Worm (Caenorhabditis elegans) whole organism, young adult: ENCODE measurements around the gene F49H6.17.

ENCODE experiments used
- B0019.2 ChIP-seq: fragments of 200-800 bp; sonication (Bioruptor generic); conservative IDR thresholded peaks from 2 replicates; pipeline ENCODE4 v1.3.6; 2022; ENCODE audit warnings: missing genetic modification reagents, missing genetic modification characterization, missing compliant biosample characterization
- B0035.1 ChIP-seq: sonication (generic microtip); optimal IDR thresholded peaks from 2 replicates; lab custom pipeline; 2016; ENCODE audit warnings: missing genetic modification characterization, mild to moderate bottlenecking, missing compliant biosample characterization, missing genotype, missing genetic modification reagents
- B0336.3 ChIP-seq: fragments of 200-800 bp; sonication (Bioruptor generic); IDR thresholded peaks from 2 replicates; pipeline ENCODE4 v1.3.6; 2022; ENCODE audit warnings: missing genetic modification characterization, missing compliant biosample characterization
- C17E4.6 ChIP-seq: fragments of 200-800 bp; sonication (Bioruptor generic); IDR thresholded peaks from 2 replicates; pipeline ENCODE4 v1.3.6; 2022; ENCODE audit warnings: missing genetic modification reagents, missing genetic modification characterization, missing compliant biosample characterization
- F10E7.11 ChIP-seq: sonication (generic microtip); optimal IDR thresholded peaks from 2 replicates; lab custom pipeline; 2017; ENCODE audit warnings: mild to moderate bottlenecking, missing genetic modification characterization, moderate library complexity, missing compliant biosample characterization
- F22D6.2 ChIP-seq: sonication (generic microtip); optimal IDR thresholded peaks from 2 replicates; lab custom pipeline; 2016; ENCODE audit warnings: mild to moderate bottlenecking, missing genetic modification characterization, missing compliant biosample characterization
- F23B12.7 ChIP-seq: sonication (generic microtip); optimal IDR thresholded peaks from 2 replicates; lab custom pipeline; 2017; ENCODE audit warnings: missing genetic modification characterization, mild to moderate bottlenecking, missing compliant biosample characterization, antibody characterized with exemption, moderate library complexity; ENCODE audit not compliant: insufficient read depth
- K12H6.12 ChIP-seq: fragments of 200-800 bp; sonication (Bioruptor generic); optimal IDR thresholded peaks from 2 replicates; lab custom pipeline; 2018; ENCODE audit warnings: mild to moderate bottlenecking, missing genetic modification characterization, missing compliant biosample characterization
- Y53F4B.3 ChIP-seq: fragments of 200-800 bp; sonication (Bioruptor generic); IDR thresholded peaks from 2 replicates; pipeline ENCODE4 v1.3.6; 2022; ENCODE audit warnings: missing genetic modification reagents, missing genetic modification characterization, missing compliant biosample characterization
- Y53G8AR.9 ChIP-seq: fragments of 200-800 bp; sonication (Bioruptor generic); conservative IDR thresholded peaks from 2 replicates; pipeline ENCODE4 v1.3.6; 2022; ENCODE audit warnings: missing genetic modification reagents, missing genetic modification characterization, missing compliant biosample characterization
- Y79H2A.3 ChIP-seq: fragments of 200-800 bp; sonication (Bioruptor generic); conservative IDR thresholded peaks from 2 replicates; pipeline ENCODE4 v1.3.6; 2022; ENCODE audit warnings: missing genetic modification reagents, missing genetic modification characterization, missing compliant biosample characterization
- ZK185.1 ChIP-seq: sonication (generic microtip); optimal IDR thresholded peaks from 2 replicates; lab custom pipeline; 2016; ENCODE audit warnings: mild to moderate bottlenecking, missing genetic modification characterization, missing compliant biosample characterization; ENCODE audit not compliant: poor library complexity, severe bottlenecking
- ama-1 ChIP-seq, 3 experiments: fragments of 150-350 bp in 1 of 3; sonication (generic microtip) in 2 of 3; optimal IDR thresholded peaks; 2 replicates each; lab custom pipeline; 2014 to 2018; ENCODE audit warnings: missing biosample characterization in 2 of 3, missing genetic modification characterization in 2 of 3, missing genetic modification reagents in 2 of 3
- aptf-2 ChIP-seq: fragments of 200-800 bp; sonication (Bioruptor generic); conservative IDR thresholded peaks from 2 replicates; pipeline ENCODE4 v1.3.6; 2022; ENCODE audit warnings: missing genetic modification reagents, missing genetic modification characterization, missing compliant biosample characterization
- aptf-3 ChIP-seq: fragments of 200-800 bp; sonication (Bioruptor generic); IDR thresholded peaks from 2 replicates; pipeline ENCODE4 v1.3.6; 2022; ENCODE audit warnings: missing genetic modification characterization, missing compliant biosample characterization
- athp-1 ChIP-seq: sonication (generic microtip); optimal IDR thresholded peaks from 2 replicates; lab custom pipeline; 2017; ENCODE audit warnings: mild to moderate bottlenecking, missing genetic modification characterization, missing compliant biosample characterization
- attf-3 ChIP-seq: fragments of 200-800 bp; sonication (Bioruptor generic); conservative IDR thresholded peaks from 2 replicates; pipeline ENCODE4 v1.3.6; 2022; ENCODE audit warnings: missing genetic modification reagents, missing genetic modification characterization, missing compliant biosample characterization
- bed-2 ChIP-seq: fragments of 200-800 bp; sonication (Bioruptor generic); IDR thresholded peaks from 2 replicates; pipeline ENCODE4 v1.3.6; 2022; ENCODE audit warnings: missing genetic modification reagents, missing genetic modification characterization, missing compliant biosample characterization
- ccch-3 ChIP-seq: fragments of 200-800 bp; sonication (Bioruptor generic); optimal IDR thresholded peaks from 2 replicates; lab custom pipeline; 2018; ENCODE audit warnings: mild to moderate bottlenecking, missing genetic modification characterization, missing compliant biosample characterization
- ceh-100 ChIP-seq: fragments of 200-800 bp; sonication (Bioruptor generic); IDR thresholded peaks from 2 replicates; pipeline ENCODE4 v1.3.6; 2022; ENCODE audit warnings: missing genetic modification reagents, missing genetic modification characterization, missing compliant biosample characterization
- egl-18 ChIP-seq: fragments of 200-800 bp; sonication (Bioruptor generic); IDR thresholded peaks from 2 replicates; pipeline ENCODE4 v1.3.6; 2022; ENCODE audit warnings: missing genetic modification reagents, missing genetic modification characterization, missing compliant biosample characterization
- fkh-3 ChIP-seq: sonication (generic microtip); optimal IDR thresholded peaks from 2 replicates; lab custom pipeline; 2016; ENCODE audit warnings: mild to moderate bottlenecking, missing genetic modification characterization, missing compliant biosample characterization
- lag-1 ChIP-seq: fragments of 200-800 bp; sonication (Bioruptor generic); IDR thresholded peaks from 2 replicates; pipeline ENCODE4 v1.3.6; 2022; ENCODE audit warnings: missing genetic modification reagents, missing genetic modification characterization, missing compliant biosample characterization
- let-526 ChIP-seq: fragments of 200-800 bp; sonication (Bioruptor generic); IDR thresholded peaks from 2 replicates; pipeline ENCODE4 v1.3.6; 2022; ENCODE audit warnings: missing genetic modification reagents, missing genetic modification characterization, missing compliant biosample characterization
- lin-54 ChIP-seq: fragments of 200-800 bp; sonication (Bioruptor generic); optimal IDR thresholded peaks from 2 replicates; lab custom pipeline; 2018; ENCODE audit warnings: mild to moderate bottlenecking, missing genetic modification characterization, missing compliant biosample characterization
- lir-1 ChIP-seq: fragments of 200-800 bp; sonication (Bioruptor generic); conservative IDR thresholded peaks from 2 replicates; pipeline ENCODE4 v1.3.6; 2022; ENCODE audit warnings: missing genetic modification reagents, missing genetic modification characterization, missing compliant biosample characterization
- lsl-1 ChIP-seq: fragments of 200-800 bp; sonication (Bioruptor generic); optimal IDR thresholded peaks from 2 replicates; lab custom pipeline; 2018; ENCODE audit warnings: mild to moderate bottlenecking, missing genetic modification characterization, moderate library complexity, missing compliant biosample characterization
- lsy-27 ChIP-seq: sonication (generic microtip); optimal IDR thresholded peaks from 2 replicates; lab custom pipeline; 2017; ENCODE audit warnings: missing genetic modification characterization, mild to moderate bottlenecking, missing compliant biosample characterization, antibody characterized with exemption, missing genotype, borderline replicate concordance; ENCODE audit not compliant: insufficient read depth
- madf-6 ChIP-seq: fragments of 200-800 bp; sonication (Bioruptor generic); IDR thresholded peaks from 2 replicates; pipeline ENCODE4 v1.3.6; 2022; ENCODE audit warnings: missing genetic modification reagents, missing genetic modification characterization, missing compliant biosample characterization
- mxl-1 ChIP-seq: sonication (generic microtip); optimal IDR thresholded peaks from 2 replicates; lab custom pipeline; 2016; ENCODE audit warnings: missing genetic modification characterization, missing compliant biosample characterization
- nfya-1 ChIP-seq: sonication (generic microtip); optimal IDR thresholded peaks from 2 replicates; lab custom pipeline; 2017; ENCODE audit warnings: antibody characterized with exemption, missing compliant biosample characterization, missing genetic modification characterization, borderline replicate concordance; ENCODE audit not compliant: insufficient read depth
- nfya-2 ChIP-seq: fragments of 200-800 bp; sonication (Bioruptor generic); IDR thresholded peaks from 2 replicates; pipeline ENCODE4 v1.3.6; 2022; ENCODE audit warnings: missing genetic modification reagents, missing genetic modification characterization, missing compliant biosample characterization
- nhr-120 ChIP-seq: fragments of 200-800 bp; sonication (Bioruptor generic); IDR thresholded peaks from 2 replicates; pipeline ENCODE4 v1.3.6; 2022; ENCODE audit warnings: missing genetic modification characterization, missing compliant biosample characterization
- unc-130 ChIP-seq: sonication (generic microtip); optimal IDR thresholded peaks from 2 replicates; lab custom pipeline; 2016; ENCODE audit warnings: missing genetic modification reagents, missing genetic modification characterization, missing compliant biosample characterization
- xnd-1 ChIP-seq: sonication (generic microtip); optimal IDR thresholded peaks from 2 replicates; lab custom pipeline; 2016; ENCODE audit warnings: missing genotype, missing genetic modification reagents, missing genetic modification characterization, missing compliant biosample characterization
- zim-3 ChIP-seq: sonication (generic microtip); optimal IDR thresholded peaks from 2 replicates; lab custom pipeline; 2017; ENCODE audit warnings: mild to moderate bottlenecking, missing genetic modification characterization, moderate library complexity, missing compliant biosample characterization
- ztf-22 ChIP-seq: fragments of 200-800 bp; sonication (Bioruptor generic); optimal IDR thresholded peaks from 2 replicates; lab custom pipeline; 2018; ENCODE audit warnings: mild to moderate bottlenecking, missing genetic modification characterization, moderate library complexity, missing compliant biosample characterization
- ztf-26 ChIP-seq: sonication (generic microtip); optimal IDR thresholded peaks from 2 replicates; lab custom pipeline; 2017; ENCODE audit warnings: missing genetic modification characterization, missing compliant biosample characterization
- ztf-3 ChIP-seq: fragments of 200-800 bp; sonication (Bioruptor generic); optimal IDR thresholded peaks from 2 replicates; lab custom pipeline; 2018; ENCODE audit warnings: mild to moderate bottlenecking, missing genetic modification characterization, missing compliant biosample characterization
- ztf-6 ChIP-seq: fragments of 200-800 bp; sonication (Bioruptor generic); IDR thresholded peaks from 2 replicates; pipeline ENCODE4 v1.3.6; 2022; ENCODE audit warnings: missing genetic modification reagents, missing genetic modification characterization, missing compliant biosample characterization

The F49H6.17 gene

DNA sequence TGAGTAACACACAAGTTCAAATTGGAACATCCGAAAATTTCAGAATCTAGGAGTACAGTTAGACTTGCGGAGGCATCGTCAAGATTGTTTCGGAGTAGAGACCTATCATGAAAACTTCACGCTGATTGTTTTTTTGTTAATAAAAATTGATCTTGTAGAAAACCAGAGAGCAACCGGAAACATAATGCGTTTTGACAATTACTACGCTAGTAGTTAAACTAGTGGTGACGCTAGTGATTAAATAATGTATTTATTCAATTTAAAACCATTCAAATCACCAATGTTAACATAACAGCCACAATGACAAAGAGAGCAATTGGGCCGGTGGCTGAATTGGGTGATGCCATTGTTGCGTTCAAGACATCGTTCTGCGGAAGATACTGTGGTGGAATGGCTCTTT is at the start of gene F49H6.17:
F49H6.17 (plus strand) TSS at position 301 of the 400 bp plus-strand sequence.
- no peak for TF ChIP-seq Y79H2A.3 (GFP tag; lab: Robert Waterston, UW)
- TF ChIP-seq ztf-3 (GFP tag; lab: Kevin White, UChicago) = no peak
- no peak for TF ChIP-seq F10E7.11 (tag; lab: Kevin White, UChicago)
- no peak for TF ChIP-seq F22D6.2 (tag; lab: Kevin White, UChicago)
- no peak for TF ChIP-seq egl-18 (GFP tag; lab: Robert Waterston, UW)
- TF ChIP-seq aptf-3 (GFP tag; lab: Robert Waterston, UW) = no peak
- no peak for TF ChIP-seq xnd-1 (tag; lab: Kevin White, UChicago)
- no peak for TF ChIP-seq B0035.1 (tag; lab: Kevin White, UChicago)
- no peak for TF ChIP-seq lsy-27 (tag; lab: Kevin White, UChicago)

DNA sequence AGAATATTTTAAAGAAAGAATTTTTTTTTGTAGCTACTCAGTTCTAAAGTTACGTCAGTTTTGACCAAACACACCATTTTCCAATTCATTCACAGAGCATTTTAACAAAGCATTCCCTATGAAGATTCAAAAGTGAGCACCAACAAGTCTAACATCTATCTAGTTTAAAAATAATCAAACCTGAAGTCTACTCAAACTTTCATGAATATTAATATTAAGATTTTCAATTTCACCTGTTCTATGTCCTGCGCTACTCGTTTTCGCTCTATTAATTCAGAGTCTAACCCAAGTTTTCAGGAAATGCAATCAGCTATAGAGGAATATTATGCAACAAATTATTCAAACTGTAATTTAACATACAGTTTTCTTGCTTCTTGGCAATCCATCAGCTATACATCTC is 47.7 kb upstream of the F49H6.17 start, which contains the start of gene srh-119:
srh-119 (plus strand) TSS at position 301 of the 400 bp plus-strand sequence.
- TF ChIP-seq B0336.3 (GFP tag; lab: Robert Waterston, UW) = no peak
- TF ChIP-seq, all 124 proteins: peak for 0

DNA sequence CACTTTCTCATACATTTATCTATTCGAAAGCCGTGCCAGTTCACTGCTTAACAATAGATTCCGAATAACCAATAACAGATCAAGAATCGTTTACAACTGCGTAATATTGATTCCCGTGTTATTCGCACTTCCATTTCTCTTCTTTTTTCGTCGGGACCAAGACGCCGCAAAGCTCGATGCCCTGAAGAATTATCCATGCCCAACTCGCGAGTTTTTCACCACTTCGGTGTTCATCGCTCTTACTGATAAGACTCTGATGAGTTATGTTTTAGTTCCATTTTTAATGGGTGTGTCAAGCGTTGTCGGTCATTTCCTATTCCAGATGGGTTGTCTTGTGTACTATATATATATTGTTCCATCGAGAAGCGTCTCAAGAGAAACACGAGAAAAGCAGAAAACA is 46.5 kb upstream of the F49H6.17 start:
- no peak for TF ChIP-seq B0035.1 (tag; lab: Kevin White, UChicago)

DNA sequence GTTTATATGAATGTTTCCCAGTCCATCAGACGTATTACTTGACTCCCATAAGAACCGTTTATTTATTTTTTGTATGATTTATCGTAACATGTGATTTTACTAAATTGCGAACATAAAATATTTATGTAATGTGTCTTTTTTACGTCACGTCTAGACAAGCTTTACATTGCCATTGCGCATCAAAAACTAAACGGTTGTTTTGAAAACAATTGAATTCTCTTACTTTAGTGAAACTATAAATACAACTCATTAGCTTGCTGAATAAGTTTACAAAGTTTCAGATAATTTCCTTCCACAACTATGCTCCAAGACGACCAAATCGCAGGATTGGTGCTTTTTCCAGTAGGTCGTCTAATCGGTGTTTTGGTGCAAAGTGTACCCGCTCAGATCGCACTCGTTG is 44.9 kb upstream of the F49H6.17 start, which contains the start of gene srx-54:
srx-54 (plus strand) TSS at position 301 of the 400 bp plus-strand sequence.
- TF ChIP-seq ZK185.1 = no peak
- TF ChIP-seq aptf-2 (GFP tag; lab: Robert Waterston, UW) = no peak
- TF ChIP-seq mxl-1 (tag; lab: Kevin White, UChicago) = no peak
- TF ChIP-seq lag-1 (GFP tag; lab: Robert Waterston, UW) = no peak
- no peak for TF ChIP-seq attf-3
- TF ChIP-seq lir-1 (GFP tag; lab: Robert Waterston, UW) = no peak
- no peak for TF ChIP-seq ccch-3
- TF ChIP-seq B0019.2 (GFP tag; lab: Robert Waterston, UW) = no peak
- no peak for TF ChIP-seq nfya-2 (GFP tag; lab: Robert Waterston, UW)
- no peak for TF ChIP-seq nfya-1 (tag; lab: Kevin White, UChicago)
- no peak for TF ChIP-seq ztf-6
- TF ChIP-seq lsl-1 (GFP tag; lab: Kevin White, UChicago) = no peak
- no peak for TF ChIP-seq ama-1 (optimal IDR thresholded peaks at IDR 0.05; lab: Kevin White, UChicago)
- no peak for TF ChIP-seq ama-1 (GFP tag; optimal IDR thresholded peaks at IDR 0.05; lab: Kevin White, UChicago)
- no peak for TF ChIP-seq let-526 (GFP tag; lab: Robert Waterston, UW)
- TF ChIP-seq unc-130 (GFP tag; lab: Kevin White, UChicago) = no peak

DNA sequence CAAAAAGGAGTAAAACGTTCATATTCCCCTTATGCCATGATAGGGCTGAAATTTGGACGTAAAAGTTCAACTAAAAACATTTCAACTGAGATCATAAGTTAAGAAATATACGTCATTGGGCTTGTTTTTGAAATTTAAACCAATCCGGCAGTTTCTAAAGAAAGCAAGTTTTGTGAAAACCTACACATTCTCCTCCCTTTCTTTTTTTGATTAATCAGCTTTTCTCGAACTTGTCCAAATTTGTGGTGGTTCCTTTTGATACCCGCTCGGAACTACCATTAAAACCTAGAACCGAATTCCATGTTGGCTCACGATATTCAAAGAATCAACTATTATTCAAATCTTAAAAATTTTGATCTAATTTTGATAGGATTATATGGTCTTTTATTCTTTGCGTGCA is 39.4 kb upstream of the F49H6.17 start, which contains the start of gene srz-54:
srz-54 (plus strand) TSS at position 301 of the 400 bp plus-strand sequence.
- no peak for TF ChIP-seq aptf-2 (GFP tag; lab: Robert Waterston, UW)

DNA sequence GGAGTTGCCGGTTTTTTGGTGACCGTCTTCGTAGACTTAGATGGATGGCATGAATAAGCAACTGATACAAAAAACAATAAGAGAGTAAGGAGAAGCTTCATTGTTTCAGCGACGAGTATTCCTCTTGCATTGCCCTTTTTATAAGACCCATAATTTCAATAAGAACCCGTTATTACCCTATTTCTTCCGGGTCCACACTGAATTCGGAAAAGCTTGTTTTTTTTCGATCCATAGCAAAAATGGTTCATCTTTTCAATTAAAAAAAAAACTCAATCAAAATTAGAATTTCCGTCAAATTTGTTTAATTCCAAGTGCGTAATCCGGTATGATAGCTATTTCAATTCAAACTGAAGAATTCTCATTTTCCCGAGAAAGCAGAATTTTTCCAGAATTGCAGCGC is 32.8 kb upstream of the F49H6.17 start, which contains the start of gene Y102A5C.40:
Y102A5C.40 (minus strand) TSS at position 101 of the 400 bp plus-strand sequence.
- TF ChIP-seq zim-3 (tag; lab: Kevin White, UChicago) (no peak), lsy-27 (tag; lab: Kevin White, UChicago) (no peak), C17E4.6 (no peak), bed-2 (GFP tag; lab: Robert Waterston, UW) (no peak), lin-54 (GFP tag; lab: Kevin White, UChicago) (no peak), madf-6 (GFP tag; lab: Robert Waterston, UW) (no peak), lag-1 (GFP tag; lab: Robert Waterston, UW) (no peak), fkh-3 (tag; lab: Kevin White, UChicago) (no peak), Y53F4B.3 (no peak), ceh-100 (GFP tag; lab: Robert Waterston, UW) (no peak), athp-1 (tag; lab: Kevin White, UChicago) (no peak), K12H6.12 (tag; lab: Kevin White, UChicago) (no peak), Y53G8AR.9 (GFP tag; lab: Robert Waterston, UW) (no peak), ztf-22 (GFP tag; lab: Kevin White, UChicago) (no peak), F23B12.7 (no peak), ztf-26 (tag; lab: Kevin White, UChicago) (no peak), nhr-120 (no peak)
